Worm (Caenorhabditis elegans) whole organism, mixed stage, embryonic: Measurements from ENCODE around the gene hmit-1.1.

ENCODE experiments used
- elt-3 ChIP-seq: fragments of 150-350 bp; optimal IDR thresholded peaks from 2 replicates; lab custom pipeline; 2014; ENCODE audit warnings: missing biosample characterization, missing genetic modification characterization
- lin-13 ChIP-seq: fragments of 150-350 bp; optimal IDR thresholded peaks from 2 replicates; lab custom pipeline; 2014; ENCODE audit warnings: missing biosample characterization, missing genetic modification characterization
- pha-4 ChIP-seq: fragments of 150-350 bp; optimal IDR thresholded peaks from 2 replicates; lab custom pipeline; 2018; ENCODE audit warnings: missing biosample characterization, missing genetic modification reagents, missing genetic modification characterization
- snpc-4 ChIP-seq: fragments of 150-350 bp; optimal IDR thresholded peaks from 2 replicates; lab custom pipeline; 2014; ENCODE audit warnings: missing biosample characterization, missing genetic modification characterization

DNA sequence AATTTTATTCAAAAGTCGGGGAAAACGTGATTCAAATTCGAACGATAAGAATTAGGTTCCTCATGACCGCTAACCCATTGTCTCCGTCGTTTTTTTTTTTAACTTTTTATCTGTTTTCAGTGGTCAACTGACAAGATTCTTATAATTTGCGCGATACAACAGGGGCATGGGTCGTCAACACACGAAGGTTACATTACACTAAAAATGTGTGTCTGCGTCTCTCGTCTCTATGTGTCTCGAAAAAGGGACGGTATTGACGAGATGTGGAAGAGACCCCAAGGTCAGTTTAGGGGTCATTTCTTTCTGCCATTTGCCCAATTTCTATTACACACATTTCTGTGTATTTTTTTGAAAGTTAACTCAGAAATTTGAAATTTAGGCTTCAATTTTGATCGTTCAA lies 52.9 kb downstream of the hmit-1.1 start:
- TF ChIP-seq elt-3 (tag; lab: Kevin White, UChicago): no peak
- TF ChIP-seq lin-13 (tag; lab: Kevin White, UChicago): no peak
- no peak for TF ChIP-seq pha-4 (tag; lab: Kevin White, UChicago)
- no peak for TF ChIP-seq snpc-4
